Worm (Caenorhabditis elegans) whole organism, L1 larva: Measurements from ENCODE around the gene tni-3.

Experiments
- F16B12.6 ChIP-seq: fragments of 150-350 bp; optimal IDR thresholded peaks from 2 replicates; lab custom pipeline; 2014; ENCODE audit warnings: missing biosample characterization, missing genetic modification characterization
- fkh-10 ChIP-seq: sonication (generic microtip); optimal IDR thresholded peaks from 2 replicates; lab custom pipeline; 2017; ENCODE audit warnings: missing biosample characterization, missing genetic modification reagents, missing genetic modification characterization
- isw-1 ChIP-seq: fragments of 200-800 bp; sonication (Bioruptor generic); IDR thresholded peaks from 2 replicates; pipeline ENCODE4 v1.3.6; 2022; ENCODE audit warnings: missing genetic modification characterization, missing compliant biosample characterization
- lin-13 ChIP-seq: fragments of 150-350 bp; optimal IDR thresholded peaks from 2 replicates; lab custom pipeline; 2014; ENCODE audit warnings: missing biosample characterization, missing genetic modification reagents, missing genetic modification characterization
- lin-15B ChIP-seq: fragments of 150-350 bp; sonication (generic microtip); optimal IDR thresholded peaks from 3 replicates; lab custom pipeline; 2014; ENCODE audit warnings: missing biosample characterization, missing genetic modification characterization
- lin-39 ChIP-seq: fragments of 150-350 bp; optimal IDR thresholded peaks from 2 replicates; lab custom pipeline; 2014; ENCODE audit warnings: missing biosample characterization, missing genetic modification reagents, missing genetic modification characterization
- sptf-1 ChIP-seq: fragments of 150-350 bp; optimal IDR thresholded peaks from 2 replicates; lab custom pipeline; 2014; ENCODE audit warnings: missing biosample characterization, missing genetic modification characterization
- ztf-4 ChIP-seq: fragments of 150-350 bp; optimal IDR thresholded peaks from 2 replicates; lab custom pipeline; 2014; ENCODE audit warnings: missing biosample characterization, missing genetic modification characterization

DNA sequence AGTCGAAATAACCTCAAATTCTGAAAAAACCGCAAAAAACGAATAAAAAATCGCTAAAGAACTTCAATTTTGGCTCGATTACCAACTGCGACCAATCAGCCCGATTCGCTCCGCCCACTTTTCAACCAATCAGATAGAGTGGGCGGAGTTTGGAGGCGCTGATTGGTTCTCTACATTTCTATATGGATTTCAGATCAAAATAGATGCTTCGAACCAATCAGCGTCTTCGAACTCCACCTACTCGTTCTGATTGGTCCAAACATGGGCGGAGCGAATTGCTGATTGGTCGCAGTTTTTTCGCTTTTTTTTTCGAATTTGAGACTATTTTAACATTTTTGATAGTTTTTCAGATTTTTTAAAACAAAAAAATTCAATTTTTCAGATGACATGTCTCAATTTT, 26.8 kb downstream of the tni-3 start:
- TF ChIP-seq lin-15B (tag; lab: Kevin White, UChicago) (no peak), lin-13 (GFP tag; lab: Kevin White, UChicago) (no peak), ztf-4 (tag; lab: Kevin White, UChicago) (no peak), lin-39 (tag; lab: Kevin White, UChicago) (no peak), fkh-10 (GFP tag; lab: Kevin White, UChicago) (no peak), F16B12.6 (tag; lab: Kevin White, UChicago) (no peak), sptf-1 (tag; lab: Kevin White, UChicago) (no peak), isw-1 (GFP tag; lab: Robert Waterston, UW) (no peak)
